Worm (Caenorhabditis elegans) whole organism, L1 larva: ENCODE data around the gene srj-25.

Source experiments
- C16A3.4 ChIP-seq: fragments of 150-350 bp; optimal IDR thresholded peaks from 2 replicates; lab custom pipeline; 2014; ENCODE audit warnings: missing biosample characterization, missing genetic modification characterization
- C34B4.2 ChIP-seq: sonication (generic microtip); optimal IDR thresholded peaks from 2 replicates; lab custom pipeline; 2017; ENCODE audit warnings: mild to moderate bottlenecking, missing genetic modification characterization, missing compliant biosample characterization
- aha-1 ChIP-seq: fragments of 150-350 bp; optimal IDR thresholded peaks from 2 replicates; lab custom pipeline; 2014; ENCODE audit warnings: missing biosample characterization, missing genetic modification characterization
- aly-2 ChIP-seq: fragments of 150-350 bp; optimal IDR thresholded peaks from 2 replicates; lab custom pipeline; 2014; ENCODE audit warnings: missing biosample characterization, missing genetic modification characterization
- ama-1 ChIP-seq: fragments of 150-350 bp; optimal IDR thresholded peaks from 2 replicates; lab custom pipeline; 2014
- ceh-63 ChIP-seq: fragments of 200-800 bp; sonication (Bioruptor generic); optimal IDR thresholded peaks from 2 replicates; lab custom pipeline; 2018; ENCODE audit warnings: mild to moderate bottlenecking, missing genetic modification characterization, missing compliant biosample characterization
- ceh-8 ChIP-seq: fragments of 200-800 bp; sonication (Bioruptor generic); optimal IDR thresholded peaks from 2 replicates; lab custom pipeline; 2018; ENCODE audit warnings: mild to moderate bottlenecking, missing genetic modification characterization, moderate library complexity, missing compliant biosample characterization
- ceh-82 ChIP-seq, 3 experiments: fragments of 150-350 bp in 1 of 3; sonication (generic microtip) in 2 of 3; optimal IDR thresholded peaks; 2 replicates each; lab custom pipeline; 2014 to 2017; ENCODE audit warnings: missing biosample characterization in 3 of 3, missing genetic modification characterization in 3 of 3
- ceh-88 ChIP-seq: fragments of 200-800 bp; sonication (Bioruptor generic); IDR thresholded peaks from 2 replicates; pipeline ENCODE4 v1.3.6; 2022; ENCODE audit warnings: missing genetic modification characterization, missing compliant biosample characterization
- ceh-90 ChIP-seq: sonication (generic microtip); optimal IDR thresholded peaks from 2 replicates; lab custom pipeline; 2016; ENCODE audit warnings: missing genetic modification characterization, missing compliant biosample characterization
- ces-1 ChIP-seq: fragments of 150-350 bp; optimal IDR thresholded peaks from 2 replicates; lab custom pipeline; 2014; ENCODE audit warnings: missing biosample characterization, missing genetic modification reagents, missing genetic modification characterization
- dsc-1 ChIP-seq: sonication (generic microtip); optimal IDR thresholded peaks from 2 replicates; lab custom pipeline; 2016; ENCODE audit warnings: mild to moderate bottlenecking, missing genetic modification characterization, missing compliant biosample characterization
- efl-1 ChIP-seq, 4 experiments: fragments of 150-350 bp; optimal IDR thresholded peaks in 3 of 4; peaks in 1 of 4; 1 replicate in 1 of 4; 2 replicates in 3 of 4; lab custom pipeline; 2014; ENCODE audit warnings: missing biosample characterization in 2 of 4, missing genetic modification characterization in 2 of 4, missing genetic modification reagents in 2 of 4
- efl-3 ChIP-seq: fragments of 200-800 bp; sonication (Bioruptor generic); optimal IDR thresholded peaks from 2 replicates; lab custom pipeline; 2018; ENCODE audit warnings: mild to moderate bottlenecking, missing genetic modification characterization, missing compliant biosample characterization
- egl-27 ChIP-seq, 2 experiments: fragments of 150-350 bp in 1 of 2; sonication (generic microtip); optimal IDR thresholded peaks; 3 replicates each; lab custom pipeline; 2017 to 2018; ENCODE audit warnings: missing biosample characterization in 2 of 2, missing genetic modification characterization in 2 of 2, missing genetic modification reagents in 2 of 2
- elt-2 ChIP-seq: sonication (generic microtip); optimal IDR thresholded peaks from 2 replicates; lab custom pipeline; 2016; ENCODE audit warnings: missing genetic modification characterization, mild to moderate bottlenecking, inconsistent platforms, missing compliant biosample characterization, missing genetic modification reagents
- ets-5 ChIP-seq: fragments of 200-800 bp; sonication (Bioruptor generic); IDR thresholded peaks from 2 replicates; pipeline ENCODE4 v1.3.6; 2022; ENCODE audit warnings: missing genetic modification characterization, missing compliant biosample characterization
- fkh-4 ChIP-seq: sonication (generic microtip); optimal IDR thresholded peaks from 2 replicates; lab custom pipeline; 2016; ENCODE audit warnings: missing compliant biosample characterization, missing genetic modification characterization, borderline replicate concordance
- fkh-8 ChIP-seq: sonication (generic microtip); optimal IDR thresholded peaks from 2 replicates; lab custom pipeline; 2016; ENCODE audit warnings: mild to moderate bottlenecking, missing genetic modification characterization, missing compliant biosample characterization
- grh-1 ChIP-seq: fragments of 200-800 bp; sonication (Bioruptor generic); IDR thresholded peaks from 2 replicates; pipeline ENCODE4 v1.3.6; 2022; ENCODE audit warnings: missing genetic modification reagents, missing genetic modification characterization, missing compliant biosample characterization
- hlh-4 ChIP-seq: sonication (generic microtip); optimal IDR thresholded peaks from 2 replicates; lab custom pipeline; 2016; ENCODE audit warnings: mild to moderate bottlenecking, missing genetic modification characterization, missing compliant biosample characterization
- irx-1 ChIP-seq: sonication (generic microtip); optimal IDR thresholded peaks from 2 replicates; lab custom pipeline; 2016; ENCODE audit warnings: missing genetic modification characterization, missing compliant biosample characterization
- jun-1 ChIP-seq: fragments of 150-350 bp; optimal IDR thresholded peaks from 2 replicates; lab custom pipeline; 2014; ENCODE audit warnings: missing biosample characterization, missing genetic modification reagents, missing genetic modification characterization
- lin-13 ChIP-seq: fragments of 150-350 bp; optimal IDR thresholded peaks from 2 replicates; lab custom pipeline; 2014; ENCODE audit warnings: missing biosample characterization, missing genetic modification reagents, missing genetic modification characterization
- lin-15B ChIP-seq: fragments of 150-350 bp; sonication (generic microtip); optimal IDR thresholded peaks from 3 replicates; lab custom pipeline; 2014; ENCODE audit warnings: missing biosample characterization, missing genetic modification characterization
- lir-3 ChIP-seq: sonication (generic microtip); optimal IDR thresholded peaks from 2 replicates; lab custom pipeline; 2016; ENCODE audit warnings: mild to moderate bottlenecking, missing genetic modification characterization, moderate library complexity, missing compliant biosample characterization; ENCODE audit not compliant: poor library complexity
- lsy-2 ChIP-seq, 2 experiments: fragments of 150-350 bp; optimal IDR thresholded peaks; 2 replicates each; lab custom pipeline; 2014; ENCODE audit warnings: missing biosample characterization in 2 of 2, missing genetic modification characterization in 2 of 2
- mdl-1 ChIP-seq, 2 experiments: fragments of 150-350 bp; optimal IDR thresholded peaks; 2 replicates each; lab custom pipeline; 2014 to 2017; ENCODE audit warnings: missing biosample characterization in 2 of 2, missing genetic modification characterization in 2 of 2, inconsistent platforms in 1 of 2
- mef-2 ChIP-seq: fragments of 150-350 bp; optimal IDR thresholded peaks from 2 replicates; lab custom pipeline; 2014; ENCODE audit warnings: missing biosample characterization, missing genetic modification characterization
- nhr-19 ChIP-seq: fragments of 200-800 bp; sonication (Bioruptor generic); conservative IDR thresholded peaks from 2 replicates; pipeline ENCODE4 v1.3.6; 2022; ENCODE audit warnings: missing genetic modification characterization, missing compliant biosample characterization
- nhr-237 ChIP-seq: fragments of 150-350 bp; optimal IDR thresholded peaks from 2 replicates; lab custom pipeline; 2014; ENCODE audit warnings: missing biosample characterization, missing genetic modification characterization
- nhr-28 ChIP-seq: fragments of 150-350 bp; optimal IDR thresholded peaks from 2 replicates; lab custom pipeline; 2014; ENCODE audit warnings: missing biosample characterization, missing genetic modification characterization
- nhr-71 ChIP-seq: sonication (generic microtip); optimal IDR thresholded peaks from 2 replicates; lab custom pipeline; 2016; ENCODE audit warnings: mild to moderate bottlenecking, missing genetic modification characterization, moderate library complexity, missing compliant biosample characterization
- nhr-84 ChIP-seq: sonication (generic microtip); optimal IDR thresholded peaks from 2 replicates; lab custom pipeline; 2017; ENCODE audit warnings: missing biosample characterization, missing genetic modification characterization
- nhr-85 ChIP-seq: sonication (generic microtip); peaks from one replicate; lab custom pipeline; 2016; ENCODE audit warnings: missing genetic modification characterization, inconsistent platforms, missing compliant biosample characterization
- nhr-90 ChIP-seq: sonication (generic microtip); optimal IDR thresholded peaks from 2 replicates; lab custom pipeline; 2016; ENCODE audit warnings: mild to moderate bottlenecking, missing genetic modification characterization, missing compliant biosample characterization; ENCODE audit not compliant: poor library complexity
- pax-3 ChIP-seq: fragments of 200-800 bp; sonication (Bioruptor generic); optimal IDR thresholded peaks from 2 replicates; lab custom pipeline; 2018; ENCODE audit warnings: mild to moderate bottlenecking, missing genetic modification characterization, moderate library complexity, missing compliant biosample characterization
- skn-1 ChIP-seq: fragments of 150-350 bp; optimal IDR thresholded peaks from 2 replicates; lab custom pipeline; 2014; ENCODE audit warnings: missing biosample characterization, missing genetic modification characterization
- snpc-4 ChIP-seq: fragments of 150-350 bp; optimal IDR thresholded peaks from 2 replicates; lab custom pipeline; 2014; ENCODE audit warnings: missing biosample characterization, missing genetic modification characterization
- sox-4 ChIP-seq: sonication (generic microtip); optimal IDR thresholded peaks from 2 replicates; lab custom pipeline; 2016; ENCODE audit warnings: missing genetic modification characterization, missing compliant biosample characterization
- sptf-1 ChIP-seq: fragments of 150-350 bp; optimal IDR thresholded peaks from 2 replicates; lab custom pipeline; 2014; ENCODE audit warnings: missing biosample characterization, missing genetic modification characterization
- sup-37 ChIP-seq: fragments of 200-800 bp; sonication (Bioruptor generic); optimal IDR thresholded peaks from 2 replicates; lab custom pipeline; 2018; ENCODE audit warnings: mild to moderate bottlenecking, missing genetic modification characterization, missing compliant biosample characterization
- swsn-7 ChIP-seq: sonication (generic microtip); optimal IDR thresholded peaks from 2 replicates; lab custom pipeline; 2016; ENCODE audit warnings: missing genetic modification characterization, missing compliant biosample characterization
- tbx-2 ChIP-seq: sonication (generic microtip); optimal IDR thresholded peaks from 2 replicates; lab custom pipeline; 2016; ENCODE audit warnings: missing genetic modification characterization, missing compliant biosample characterization
- tlp-1 ChIP-seq: fragments of 150-350 bp; optimal IDR thresholded peaks from 2 replicates; lab custom pipeline; 2014; ENCODE audit warnings: missing biosample characterization, missing genetic modification characterization
- vab-15 ChIP-seq: sonication (generic microtip); optimal IDR thresholded peaks from 2 replicates; lab custom pipeline; 2017; ENCODE audit warnings: missing genotype, mild to moderate bottlenecking, missing genetic modification characterization, missing compliant biosample characterization
- xbp-1 ChIP-seq: sonication (generic microtip); optimal IDR thresholded peaks from 2 replicates; lab custom pipeline; 2016; ENCODE audit warnings: missing genetic modification characterization, missing compliant biosample characterization
- zag-1 ChIP-seq: fragments of 150-350 bp; optimal IDR thresholded peaks from 2 replicates; lab custom pipeline; 2014; ENCODE audit warnings: missing biosample characterization, missing genetic modification characterization
- ztf-11 ChIP-seq, 2 experiments: sonication (generic microtip); optimal IDR thresholded peaks; 2 replicates each; lab custom pipeline; 2016 to 2017; ENCODE audit warnings: missing genetic modification characterization in 2 of 2, missing biosample characterization in 1 of 2, missing compliant biosample characterization in 1 of 2
- ztf-4 ChIP-seq: fragments of 150-350 bp; optimal IDR thresholded peaks from 2 replicates; lab custom pipeline; 2014; ENCODE audit warnings: missing biosample characterization, missing genetic modification characterization

srj-25 gene

ce11 chrV:731330-731729 is 4.7 kb downstream of the srj-25 start (continued):
- peak; percentile 86 for TF ChIP-seq lir-3
- peak; percentile 30 for TF ChIP-seq aly-2 (tag; lab: Kevin White, UChicago)
- no peak for TF ChIP-seq nhr-237 (tag; lab: Kevin White, UChicago)
- TF ChIP-seq nhr-84 (tag; lab: Kevin White, UChicago), result no peak
- TF ChIP-seq swsn-7 (tag; lab: Kevin White, UChicago), result peak; percentile 89
- TF ChIP-seq nhr-90 (tag; lab: Kevin White, UChicago), result peak; percentile 94
- TF ChIP-seq egl-27 (tag; optimal IDR thresholded peaks at IDR 0.05; lab: Kevin White, UChicago), result peak; percentile 22 to 79
- no peak for TF ChIP-seq sptf-1 (tag; lab: Kevin White, UChicago)
- TF ChIP-seq aha-1 (tag; lab: Kevin White, UChicago), result no peak
- no peak for TF ChIP-seq ces-1
- TF ChIP-seq lin-13, result peak; percentile 35
- TF ChIP-seq lin-15B (tag; lab: Kevin White, UChicago), result no peak
- peak; percentile 84 for TF ChIP-seq grh-1 (GFP tag; lab: Robert Waterston, UW)
- TF ChIP-seq irx-1, result peak; percentile 77
- TF ChIP-seq ceh-8 (GFP tag; lab: Kevin White, UChicago), result no peak
- TF ChIP-seq ztf-4 (tag; lab: Kevin White, UChicago), result peak; percentile 90
- TF ChIP-seq lsy-2 (tag; optimal IDR thresholded peaks at IDR 0.05; lab: Kevin White, UChicago), result peak; percentile 77 to 83
- TF ChIP-seq elt-2 (tag; lab: Kevin White, UChicago), result peak; percentile 99
- TF ChIP-seq snpc-4 (tag; lab: Kevin White, UChicago), result peak; percentile 20
- peak; percentile 100 for TF ChIP-seq nhr-71 (tag; lab: Kevin White, UChicago)
- TF ChIP-seq ama-1 (lab: Kevin White, UChicago), result peak; percentile 72
- TF ChIP-seq vab-15 (tag; lab: Kevin White, UChicago), result peak; percentile 75
- TF ChIP-seq skn-1, result peak; percentile 79
- peak; percentile 59 for TF ChIP-seq sox-4
- TF ChIP-seq fkh-4 (tag; lab: Kevin White, UChicago), result no peak
- peak; percentile 25 to 51 (median 41) for TF ChIP-seq ceh-82 (tag; optimal IDR thresholded peaks at IDR 0.05; lab: Kevin White, UChicago)
- no peak for TF ChIP-seq nhr-28 (tag; lab: Kevin White, UChicago)
- peak; percentile 94 for TF ChIP-seq sup-37 (GFP tag; lab: Kevin White, UChicago)
- no peak for TF ChIP-seq ceh-90
- peak; percentile 86 for TF ChIP-seq C16A3.4 (tag; lab: Kevin White, UChicago)
- TF ChIP-seq ceh-88 (GFP tag; lab: Robert Waterston, UW), result peak; percentile 75
- no peak for TF ChIP-seq ceh-63

- TF ChIP-seq ztf-11 (tag; optimal IDR thresholded peaks at IDR 0.05; lab: Kevin White, UChicago) (peak in 1 of 2 experiments; percentile 32), nhr-28 (tag; lab: Kevin White, UChicago) (no peak), tbx-2 (tag; lab: Kevin White, UChicago) (peak; percentile 63), tlp-1 (tag; lab: Kevin White, UChicago) (no peak), efl-3 (no peak), efl-1 (optimal IDR thresholded peaks at IDR 0.05; lab: Kevin White, UChicago) (peak in 1 of 2 experiments; percentile 6), efl-1 (GFP tag; optimal IDR thresholded peaks at IDR 0.05 in 1 of 2; lab: Kevin White, UChicago) (no peak), egl-27 (tag; optimal IDR thresholded peaks at IDR 0.05; lab: Kevin White, UChicago) (no peak), xbp-1 (tag; lab: Kevin White, UChicago) (peak; percentile 5), fkh-8 (no peak), hlh-4 (tag; lab: Kevin White, UChicago) (no peak), nhr-237 (tag; lab: Kevin White, UChicago) (no peak), lir-3 (peak; percentile 61), fkh-4 (tag; lab: Kevin White, UChicago) (no peak), lin-15B (tag; lab: Kevin White, UChicago) (no peak), mef-2 (no peak), jun-1 (tag; lab: Kevin White, UChicago) (no peak), ceh-82 (tag; optimal IDR thresholded peaks at IDR 0.05; lab: Kevin White, UChicago) (no peak), aha-1 (tag; lab: Kevin White, UChicago) (no peak), irx-1 (no peak), nhr-85 (tag; lab: Kevin White, UChicago) (peak; percentile 71), mdl-1 (tag; optimal IDR thresholded peaks at IDR 0.05; lab: Kevin White, UChicago) (peak in 1 of 2 experiments; percentile 73), nhr-90 (tag; lab: Kevin White, UChicago) (peak; percentile 74), swsn-7 (tag; lab: Kevin White, UChicago) (peak; percentile 0), pax-3 (tag; lab: Kevin White, UChicago) (no peak), C16A3.4 (tag; lab: Kevin White, UChicago) (peak; percentile 49), nhr-19 (GFP tag; lab: Robert Waterston, UW) (peak; percentile 94), ceh-88 (GFP tag; lab: Robert Waterston, UW) (no peak; the same call in 1 of the 2 replicates), elt-2 (tag; lab: Kevin White, UChicago) (peak; percentile 90), dsc-1 (tag; lab: Kevin White, UChicago) (no peak), ets-5 (no peak), aly-2 (tag; lab: Kevin White, UChicago) (no peak), zag-1 (tag; lab: Kevin White, UChicago) (no peak), C34B4.2 (tag; lab: Kevin White, UChicago) (no peak)
Observed at ce11 chrV:730216-730615, 5.9 kb downstream of the srj-25 start.
